Worm (Caenorhabditis elegans) whole organism, young adult: Measurements from ENCODE around the gene C26B9.2.

Experiments
- B0035.1 ChIP-seq: sonication (generic microtip); optimal IDR thresholded peaks from 2 replicates; lab custom pipeline; 2016; ENCODE audit warnings: missing genetic modification characterization, mild to moderate bottlenecking, missing compliant biosample characterization, missing genotype, missing genetic modification reagents
- C17E4.6 ChIP-seq: fragments of 200-800 bp; sonication (Bioruptor generic); IDR thresholded peaks from 2 replicates; pipeline ENCODE4 v1.3.6; 2022; ENCODE audit warnings: missing genetic modification reagents, missing genetic modification characterization, missing compliant biosample characterization
- D2030.7 ChIP-seq: fragments of 200-800 bp; sonication (Bioruptor generic); IDR thresholded peaks from 2 replicates; pipeline ENCODE4 v1.3.6; 2022; ENCODE audit warnings: missing genetic modification reagents, missing genetic modification characterization, missing compliant biosample characterization
- F10E7.11 ChIP-seq: sonication (generic microtip); optimal IDR thresholded peaks from 2 replicates; lab custom pipeline; 2017; ENCODE audit warnings: mild to moderate bottlenecking, missing genetic modification characterization, moderate library complexity, missing compliant biosample characterization
- F23B12.7 ChIP-seq: sonication (generic microtip); optimal IDR thresholded peaks from 2 replicates; lab custom pipeline; 2017; ENCODE audit warnings: missing genetic modification characterization, mild to moderate bottlenecking, missing compliant biosample characterization, antibody characterized with exemption, moderate library complexity; ENCODE audit not compliant: insufficient read depth
- F33H1.4 ChIP-seq: fragments of 200-800 bp; sonication (Bioruptor generic); IDR thresholded peaks from 2 replicates; pipeline ENCODE4 v1.3.6; 2022; ENCODE audit warnings: missing genetic modification reagents, missing genetic modification characterization, missing compliant biosample characterization
- F52B5.7 ChIP-seq: sonication (generic microtip); optimal IDR thresholded peaks from 2 replicates; lab custom pipeline; 2016; ENCODE audit warnings: mild to moderate bottlenecking, missing genetic modification characterization, missing compliant biosample characterization
- F55B11.4 ChIP-seq: sonication (generic microtip); optimal IDR thresholded peaks from 2 replicates; lab custom pipeline; 2016; ENCODE audit warnings: missing compliant biosample characterization, missing genetic modification characterization, borderline replicate concordance; ENCODE audit not compliant: insufficient read depth
- K12H6.12 ChIP-seq: fragments of 200-800 bp; sonication (Bioruptor generic); optimal IDR thresholded peaks from 2 replicates; lab custom pipeline; 2018; ENCODE audit warnings: mild to moderate bottlenecking, missing genetic modification characterization, missing compliant biosample characterization
- athp-1 ChIP-seq: sonication (generic microtip); optimal IDR thresholded peaks from 2 replicates; lab custom pipeline; 2017; ENCODE audit warnings: mild to moderate bottlenecking, missing genetic modification characterization, missing compliant biosample characterization
- bed-2 ChIP-seq: fragments of 200-800 bp; sonication (Bioruptor generic); IDR thresholded peaks from 2 replicates; pipeline ENCODE4 v1.3.6; 2022; ENCODE audit warnings: missing genetic modification reagents, missing genetic modification characterization, missing compliant biosample characterization
- cebp-1 ChIP-seq, 2 experiments: fragments of 200-800 bp in 1 of 2; sonication (Bioruptor generic) in 1 of 2; sonication (generic microtip) in 1 of 2; IDR thresholded peaks in 1 of 2; optimal IDR thresholded peaks in 1 of 2; 2 replicates each; pipeline versions ENCODE4 v1.3.6 to Lab custom; 2017 to 2022; ENCODE audit warnings: missing compliant biosample characterization in 2 of 2, missing genetic modification characterization in 2 of 2, mild to moderate bottlenecking in 1 of 2, missing genetic modification reagents in 1 of 2, moderate library complexity in 1 of 2
- ceh-58 ChIP-seq: fragments of 200-800 bp; sonication (Bioruptor generic); IDR thresholded peaks from 2 replicates; pipeline ENCODE4 v1.3.6; 2022; ENCODE audit warnings: missing genetic modification characterization, missing compliant biosample characterization
- egl-44 ChIP-seq: fragments of 200-800 bp; sonication (Bioruptor generic); IDR thresholded peaks from 2 replicates; pipeline ENCODE4 v1.3.6; 2022; ENCODE audit warnings: missing genetic modification reagents, missing genetic modification characterization, missing compliant biosample characterization
- him-1 ChIP-seq: sonication (generic microtip); optimal IDR thresholded peaks from 2 replicates; lab custom pipeline; 2016; ENCODE audit warnings: missing genotype, missing genetic modification reagents, missing genetic modification characterization, missing compliant biosample characterization
- hmg-1.2 ChIP-seq: fragments of 200-800 bp; sonication (Bioruptor generic); IDR thresholded peaks from 2 replicates; pipeline ENCODE4 v1.3.6; 2022; ENCODE audit warnings: missing genetic modification reagents, missing genetic modification characterization, missing compliant biosample characterization
- hrde-1 ChIP-seq: sonication (generic microtip); optimal IDR thresholded peaks from 2 replicates; lab custom pipeline; 2016; ENCODE audit warnings: missing genetic modification characterization, mild to moderate bottlenecking, missing compliant biosample characterization, moderate library complexity, missing genotype, missing genetic modification reagents, borderline replicate concordance
- hsf-1 ChIP-seq: fragments of 200-800 bp; sonication (Bioruptor generic); IDR thresholded peaks from 2 replicates; pipeline ENCODE4 v1.3.6; 2022; ENCODE audit warnings: missing genetic modification reagents, missing genetic modification characterization, missing compliant biosample characterization
- lag-1 ChIP-seq: fragments of 200-800 bp; sonication (Bioruptor generic); IDR thresholded peaks from 2 replicates; pipeline ENCODE4 v1.3.6; 2022; ENCODE audit warnings: missing genetic modification reagents, missing genetic modification characterization, missing compliant biosample characterization
- let-607 ChIP-seq, 2 experiments: fragments of 200-800 bp in 1 of 2; sonication (Bioruptor generic) in 1 of 2; sonication (generic microtip) in 1 of 2; optimal IDR thresholded peaks; 2 replicates each; lab custom pipeline; 2016 to 2018; ENCODE audit warnings: mild to moderate bottlenecking in 2 of 2, missing compliant biosample characterization in 2 of 2, missing genetic modification characterization in 2 of 2, moderate library complexity in 2 of 2, missing genotype in 1 of 2
- lin-54 ChIP-seq: fragments of 200-800 bp; sonication (Bioruptor generic); optimal IDR thresholded peaks from 2 replicates; lab custom pipeline; 2018; ENCODE audit warnings: mild to moderate bottlenecking, missing genetic modification characterization, missing compliant biosample characterization
- lsy-27 ChIP-seq: sonication (generic microtip); optimal IDR thresholded peaks from 2 replicates; lab custom pipeline; 2017; ENCODE audit warnings: missing genetic modification characterization, mild to moderate bottlenecking, missing compliant biosample characterization, antibody characterized with exemption, missing genotype, borderline replicate concordance; ENCODE audit not compliant: insufficient read depth
- nfya-1 ChIP-seq: sonication (generic microtip); optimal IDR thresholded peaks from 2 replicates; lab custom pipeline; 2017; ENCODE audit warnings: antibody characterized with exemption, missing compliant biosample characterization, missing genetic modification characterization, borderline replicate concordance; ENCODE audit not compliant: insufficient read depth
- nhr-80 ChIP-seq: sonication (generic microtip); optimal IDR thresholded peaks from 2 replicates; lab custom pipeline; 2016; ENCODE audit warnings: missing genetic modification characterization, missing compliant biosample characterization
- pbrm-1 ChIP-seq: fragments of 200-800 bp; sonication (Bioruptor generic); IDR thresholded peaks from 2 replicates; pipeline ENCODE4 v1.3.6; 2022; ENCODE audit warnings: missing genetic modification reagents, missing genetic modification characterization, missing compliant biosample characterization
- rec-8 ChIP-seq, 2 experiments: sonication (generic microtip); optimal IDR thresholded peaks; 2 replicates each; lab custom pipeline; 2016; ENCODE audit warnings: mild to moderate bottlenecking in 2 of 2, missing genetic modification characterization in 2 of 2, missing genetic modification reagents in 2 of 2, missing genotype in 2 of 2, missing biosample characterization in 1 of 2, missing compliant biosample characterization in 1 of 2, moderate library complexity in 1 of 2
- rpc-1 ChIP-seq, 2 experiments: fragments of 150-350 bp in 1 of 2; sonication (generic microtip) in 1 of 2; optimal IDR thresholded peaks; 2 replicates each; lab custom pipeline; 2014 to 2018; ENCODE audit warnings: missing biosample characterization in 1 of 2, missing genetic modification characterization in 1 of 2, missing genetic modification reagents in 1 of 2, missing genotype in 1 of 2
- sdz-38 ChIP-seq: sonication (generic microtip); optimal IDR thresholded peaks from 2 replicates; lab custom pipeline; 2016; ENCODE audit warnings: missing genotype, missing genetic modification characterization, missing compliant biosample characterization
- ztf-25 ChIP-seq: fragments of 200-800 bp; sonication (Bioruptor generic); IDR thresholded peaks from 2 replicates; pipeline ENCODE4 v1.3.6; 2022; ENCODE audit warnings: missing genetic modification reagents, missing genetic modification characterization, missing compliant biosample characterization
- ztf-28 ChIP-seq: fragments of 200-800 bp; sonication (Bioruptor generic); IDR thresholded peaks from 2 replicates; pipeline ENCODE4 v1.3.6; 2022; ENCODE audit warnings: missing genetic modification reagents, missing genetic modification characterization, missing compliant biosample characterization
- ztf-3 ChIP-seq: fragments of 200-800 bp; sonication (Bioruptor generic); optimal IDR thresholded peaks from 2 replicates; lab custom pipeline; 2018; ENCODE audit warnings: mild to moderate bottlenecking, missing genetic modification characterization, missing compliant biosample characterization

C26B9.2 gene

DNA sequence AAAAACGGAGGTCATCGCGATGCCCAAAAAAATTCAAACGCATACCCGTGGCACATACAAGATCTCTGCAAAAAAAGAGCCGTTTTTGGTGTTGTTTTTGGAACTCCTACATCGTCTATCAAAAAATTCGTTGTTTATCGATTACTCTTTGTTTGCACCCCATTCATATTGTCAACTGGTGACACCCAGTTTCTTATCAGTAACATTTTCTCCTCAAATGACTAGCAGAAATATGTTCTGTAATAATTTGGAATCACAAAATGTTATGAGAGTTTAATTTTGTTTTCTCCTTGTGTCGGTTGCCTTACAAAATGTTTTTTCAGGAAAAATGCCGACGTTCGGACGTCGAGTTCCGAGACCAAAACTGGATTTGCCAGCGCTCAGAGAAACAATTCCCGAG, 34.8 kb downstream of the C26B9.2 start, which contains the start of gene sek-4:
TSS of gene sek-4 (plus strand) at position 318 of the 400 bp plus-strand sequence.
- no peak for TF ChIP-seq bed-2 (GFP tag; lab: Robert Waterston, UW)
- TF ChIP-seq nhr-80 (tag; lab: Kevin White, UChicago), result peak; percentile 57

DNA sequence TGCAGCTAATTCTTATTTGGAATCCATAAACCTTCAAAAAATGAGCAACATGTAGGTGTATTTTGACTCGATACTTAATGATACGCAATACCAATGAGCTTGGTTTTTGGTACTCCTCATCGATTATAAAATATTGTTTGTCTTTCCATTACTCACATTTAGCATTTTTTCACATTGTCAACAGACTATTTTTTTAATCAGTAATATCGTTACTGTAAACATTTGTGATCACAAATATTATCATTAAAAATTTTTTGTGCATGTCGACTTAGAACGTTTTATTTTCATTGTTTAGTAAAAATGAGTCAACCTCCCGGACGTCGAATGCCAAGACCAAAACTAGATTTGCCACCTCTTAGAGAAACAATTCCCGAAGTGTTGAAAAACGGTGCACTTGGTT, 37.3 kb downstream of the C26B9.2 start, which contains the start of gene sek-5:
TSS of gene sek-5 (plus strand) at position 301 of the 400 bp plus-strand sequence.
- no peak for TF ChIP-seq rec-8 (tag; optimal IDR thresholded peaks at IDR 0.05; lab: Kevin White, UChicago)
- no peak for TF ChIP-seq rpc-1 (optimal IDR thresholded peaks at IDR 0.05; lab: Kevin White, UChicago)
- TF ChIP-seq rpc-1 (tag; optimal IDR thresholded peaks at IDR 0.05; lab: Kevin White, UChicago), result no peak
- no peak for TF ChIP-seq hrde-1
- no peak for TF ChIP-seq B0035.1 (tag; lab: Kevin White, UChicago)
- no peak for TF ChIP-seq athp-1 (tag; lab: Kevin White, UChicago)
- TF ChIP-seq C17E4.6 (GFP tag; lab: Robert Waterston, UW), result no peak
- no peak for TF ChIP-seq lin-54 (GFP tag; lab: Kevin White, UChicago)
- TF ChIP-seq nfya-1 (tag; lab: Kevin White, UChicago), result no peak
- no peak for TF ChIP-seq let-607 (tag; optimal IDR thresholded peaks at IDR 0.05; lab: Kevin White, UChicago)

DNA sequence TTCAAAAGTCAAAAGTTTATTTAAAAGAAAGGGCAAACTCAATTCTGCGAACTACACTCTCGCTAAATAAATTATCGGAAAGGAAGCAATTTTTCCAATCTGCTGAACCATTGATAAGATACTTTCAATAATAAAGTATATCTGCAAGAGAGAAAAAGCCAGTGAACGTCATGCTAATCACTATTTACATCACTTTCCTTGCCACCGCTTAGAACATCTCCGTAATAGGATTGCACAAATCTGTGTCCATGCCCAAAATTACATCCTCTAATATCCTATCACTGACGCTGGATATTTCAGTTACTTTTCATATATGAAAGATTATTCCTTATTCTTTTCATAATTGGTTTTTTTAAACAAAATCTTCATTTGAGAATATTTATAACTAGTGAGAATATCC, 42.8 kb downstream of the C26B9.2 start:
- no peak for TF ChIP-seq F52B5.7 (tag; lab: Kevin White, UChicago)
- no peak for TF ChIP-seq F55B11.4 (tag; lab: Kevin White, UChicago)
- no peak for TF ChIP-seq pbrm-1
- no peak for TF ChIP-seq lsy-27 (tag; lab: Kevin White, UChicago)
- no peak for TF ChIP-seq F23B12.7
- no peak for TF ChIP-seq F10E7.11 (tag; lab: Kevin White, UChicago)
- TF ChIP-seq hmg-1.2 (GFP tag; lab: Robert Waterston, UW), result no peak
- no peak for TF ChIP-seq him-1 (tag; lab: Kevin White, UChicago)
- TF ChIP-seq ztf-28 (GFP tag; lab: Robert Waterston, UW), result no peak
- no peak for TF ChIP-seq rec-8 (tag; optimal IDR thresholded peaks at IDR 0.05; lab: Kevin White, UChicago)
- no peak for TF ChIP-seq K12H6.12 (tag; lab: Kevin White, UChicago)
- no peak for TF ChIP-seq hsf-1
- TF ChIP-seq D2030.7 (GFP tag; lab: Robert Waterston, UW), result no peak
- no peak for TF ChIP-seq egl-44 (GFP tag; lab: Robert Waterston, UW)
- TF ChIP-seq ztf-3 (GFP tag; lab: Kevin White, UChicago), result no peak
- TF ChIP-seq, all 124 proteins: peak for 0

DNA sequence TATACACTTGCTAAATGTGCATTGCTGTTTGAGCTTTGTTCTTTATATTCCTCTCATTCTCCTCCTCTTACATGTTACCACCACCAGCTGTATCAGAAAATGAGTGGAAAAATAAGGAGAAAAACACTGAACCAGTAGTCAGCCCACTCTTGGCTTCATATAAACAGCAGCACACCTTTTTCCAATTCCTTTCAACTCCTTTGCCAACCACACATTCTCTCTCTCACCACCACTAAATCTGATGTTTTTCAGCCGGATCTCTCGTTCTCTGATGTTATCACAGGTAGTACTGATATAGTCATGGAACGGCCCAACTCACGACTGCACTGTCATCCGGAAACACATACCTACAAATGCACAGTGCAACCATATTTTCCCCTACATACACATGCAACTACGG, 46.6 kb downstream of the C26B9.2 start, which contains the start of gene kcnl-3:
TSS of gene kcnl-3 (plus strand) at position 301 of the 400 bp plus-strand sequence.
- TF ChIP-seq F33H1.4 (GFP tag; lab: Robert Waterston, UW) (no peak), lag-1 (GFP tag; lab: Robert Waterston, UW) (no peak), ztf-25 (no peak), B0035.1 (tag; lab: Kevin White, UChicago) (no peak), sdz-38 (tag; lab: Kevin White, UChicago) (no peak), cebp-1 (GFP tag; IDR thresholded peaks at IDR 0.05; lab: Robert Waterston, UW) (no peak), cebp-1 (tag; optimal IDR thresholded peaks at IDR 0.05; lab: Kevin White, UChicago) (no peak), ceh-58 (GFP tag; lab: Robert Waterston, UW) (no peak)
- TF ChIP-seq, all 124 proteins: peak for 0
